Worm (Caenorhabditis elegans) whole organism, L3 larva: Measurements from ENCODE around the gene srlf-20.

ENCODE experiments used
- elt-3 ChIP-seq, 3 experiments: fragments of 150-350 bp in 1 of 3; sonication (generic microtip) in 2 of 3; optimal IDR thresholded peaks; 2 replicates in 2 of 3; 4 replicates in 1 of 3; lab custom pipeline; 2014 to 2017; ENCODE audit warnings: missing biosample characterization in 3 of 3, missing genetic modification characterization in 3 of 3
- jun-1 ChIP-seq: fragments of 150-350 bp; optimal IDR thresholded peaks from 2 replicates; lab custom pipeline; 2014; ENCODE audit warnings: missing biosample characterization, missing genetic modification reagents, missing genetic modification characterization
- mdl-1 ChIP-seq: fragments of 150-350 bp; optimal IDR thresholded peaks from 2 replicates; lab custom pipeline; 2014; ENCODE audit warnings: missing biosample characterization, missing genetic modification characterization
- nhr-12 ChIP-seq: fragments of 150-350 bp; optimal IDR thresholded peaks from 2 replicates; lab custom pipeline; 2014; ENCODE audit warnings: missing biosample characterization, missing genetic modification characterization
- nhr-237 ChIP-seq: fragments of 150-350 bp; optimal IDR thresholded peaks from 2 replicates; lab custom pipeline; 2014; ENCODE audit warnings: missing biosample characterization, missing genetic modification characterization
- nhr-76 ChIP-seq: fragments of 150-350 bp; sonication (generic microtip); optimal IDR thresholded peaks from 5 replicates; lab custom pipeline; 2014; ENCODE audit warnings: missing biosample characterization, missing genetic modification characterization
- unc-62 ChIP-seq: fragments of 150-350 bp; sonication (generic microtip); optimal IDR thresholded peaks from 4 replicates; lab custom pipeline; 2014; ENCODE audit warnings: missing biosample characterization, missing genetic modification reagents, missing genetic modification characterization
- zag-1 ChIP-seq: fragments of 150-350 bp; optimal IDR thresholded peaks from 2 replicates; lab custom pipeline; 2014; ENCODE audit warnings: missing biosample characterization, missing genetic modification characterization

- TF ChIP-seq jun-1 (tag; lab: Kevin White, UChicago) (no peak), nhr-237 (no peak), elt-3 (tag; optimal IDR thresholded peaks at IDR 0.05; lab: Kevin White, UChicago) (no peak), nhr-12 (tag; lab: Kevin White, UChicago) (no peak), mdl-1 (tag; lab: Kevin White, UChicago) (no peak), nhr-76 (tag; lab: Kevin White, UChicago) (no peak), unc-62 (GFP tag; lab: Kevin White, UChicago) (no peak), zag-1 (tag; lab: Kevin White, UChicago) (no peak)
Observed at ce11 chrV:893437-894018, at the start of gene srlf-20, which contains the start of gene srlf-23.
